Worm (Caenorhabditis elegans): ENCODE data around the gene nol-10.

Gene nol-10

ce11 chrIV:7608111-7608510 lies 27.7 kb downstream of the nol-10 start:
- TF ChIP-seq alr-1 (tag; optimal IDR thresholded peaks at IDR 0.05) = no peak

ce11 chrIV:7611396-7611795 lies 31.0 kb downstream of the nol-10 start:
- peak; percentile 45 for TF ChIP-seq unc-55 (GFP tag; optimal IDR thresholded peaks at IDR 0.05)
- TF ChIP-seq peb-1 (tag; optimal IDR thresholded peaks at IDR 0.05) = no peak
- peak; percentile 8 for TF ChIP-seq sma-9 (GFP tag; optimal IDR thresholded peaks at IDR 0.05)
- TF ChIP-seq sma-9 (tag; optimal IDR thresholded peaks at IDR 0.05) = no peak

- TF ChIP-seq snpc-4 (tag; optimal IDR thresholded peaks at IDR 0.05) = no peak
- TF ChIP-seq nhr-12 (tag; optimal IDR thresholded peaks at IDR 0.05) = no peak
- TF ChIP-seq C34F6.9 (tag; optimal IDR thresholded peaks at IDR 0.05) = peak; percentile 4
- no peak for TF ChIP-seq ztf-11 (tag; optimal IDR thresholded peaks at IDR 0.05)
- no peak for TF ChIP-seq ZK546.5 (tag; optimal IDR thresholded peaks at IDR 0.05)
- TF ChIP-seq elt-1 (tag; optimal IDR thresholded peaks at IDR 0.05) = no peak
Measured at ce11 chrIV:7612523-7612922, 32.1 kb downstream of the nol-10 start.

- TF ChIP-seq nhr-129 (tag; optimal IDR thresholded peaks at IDR 0.05) (no peak), nhr-10 (tag; optimal IDR thresholded peaks at IDR 0.05) (no peak), sma-9 (GFP tag; optimal IDR thresholded peaks at IDR 0.05) (no peak), sma-9 (tag; optimal IDR thresholded peaks at IDR 0.05) (no peak), gmeb-1 (tag; optimal IDR thresholded peaks at IDR 0.05) (no peak), unc-39 (tag; optimal IDR thresholded peaks at IDR 0.05) (no peak), nhr-12 (tag; optimal IDR thresholded peaks at IDR 0.05) (no peak), nhr-21 (tag; optimal IDR thresholded peaks at IDR 0.05) (no peak), crh-2 (tag; optimal IDR thresholded peaks at IDR 0.05) (peak; percentile 6), zag-1 (tag; optimal IDR thresholded peaks at IDR 0.05) (peak; percentile 57), ceh-82 (tag; optimal IDR thresholded peaks at IDR 0.05) (no peak), nhr-6 (tag; optimal IDR thresholded peaks at IDR 0.05) (no peak), Y55F3AM.14 (GFP tag; optimal IDR thresholded peaks at IDR 0.05) (peak; percentile 7), lsy-2 (tag; optimal IDR thresholded peaks at IDR 0.05) (peak in 1 of 2 experiments; percentile 24), ztf-11 (tag; optimal IDR thresholded peaks at IDR 0.05) (no peak), C34F6.9 (tag; optimal IDR thresholded peaks at IDR 0.05) (peak; percentile 52), alr-1 (tag; optimal IDR thresholded peaks at IDR 0.05) (no peak), lin-11 (tag; optimal IDR thresholded peaks at IDR 0.05) (no peak), R02D3.7 (tag; optimal IDR thresholded peaks at IDR 0.05) (no peak), nhr-237 (tag; optimal IDR thresholded peaks at IDR 0.05) (no peak), sem-4 (tag; optimal IDR thresholded peaks at IDR 0.05) (peak; percentile 60), lin-13 (GFP tag; optimal IDR thresholded peaks at IDR 0.05) (no peak), lin-39 (tag; optimal IDR thresholded peaks at IDR 0.05) (no peak), egl-27 (tag; optimal IDR thresholded peaks at IDR 0.05) (no peak), fos-1 (tag; optimal IDR thresholded peaks at IDR 0.05) (no peak), elt-3 (tag; optimal IDR thresholded peaks at IDR 0.05) (no peak), ztf-1 (GFP tag; conservative IDR thresholded peaks at IDR 0.05) (no peak), ztf-4 (tag; optimal IDR thresholded peaks at IDR 0.05) (no peak), nhr-77 (tag; optimal IDR thresholded peaks at IDR 0.05) (no peak), snpc-4 (tag; optimal IDR thresholded peaks at IDR 0.05) (no peak), mdl-1 (tag; optimal IDR thresholded peaks at IDR 0.05) (peak in 1 of 2 experiments; percentile 44), nhr-25 (tag; optimal IDR thresholded peaks at IDR 0.05) (no peak), unc-55 (GFP tag; optimal IDR thresholded peaks at IDR 0.05) (peak; percentile 73), dmd-4 (tag; optimal IDR thresholded peaks at IDR 0.05) (no peak), peb-1 (tag; optimal IDR thresholded peaks at IDR 0.05) (no peak), ZK546.5 (tag; optimal IDR thresholded peaks at IDR 0.05) (no peak), mab-5 (tag; optimal IDR thresholded peaks at IDR 0.05) (no peak), F13H6.1 (tag; optimal IDR thresholded peaks at IDR 0.05) (peak; percentile 23), skn-1 (tag; optimal IDR thresholded peaks at IDR 0.05) (no peak), nhr-23 (tag; optimal IDR thresholded peaks at IDR 0.05) (no peak), ama-1 (optimal IDR thresholded peaks at IDR 0.05) (no peak), unc-62 (GFP tag; optimal IDR thresholded peaks at IDR 0.05) (no peak), elt-1 (tag; optimal IDR thresholded peaks at IDR 0.05) (no peak), blmp-1 (tag; optimal IDR thresholded peaks at IDR 0.05; ENCODE audit: insufficient read depth) (no peak), mbf-1 (tag; optimal IDR thresholded peaks at IDR 0.05) (no peak), aly-2 (tag; optimal IDR thresholded peaks at IDR 0.05) (no peak), ceh-16 (tag; optimal IDR thresholded peaks at IDR 0.05) (no peak), nhr-11 (tag; optimal IDR thresholded peaks at IDR 0.05) (no peak), sma-3 (GFP tag; optimal IDR thresholded peaks at IDR 0.05) (no peak)
Measured at ce11 chrIV:7619261-7619660, 38.9 kb downstream of the nol-10 start.
